Worm (Caenorhabditis elegans): ENCODE data around the gene ZC443.2.

- TF ChIP-seq ztf-23 (GFP tag; IDR thresholded peaks at IDR 0.05) (no peak), tab-1 (GFP tag; IDR thresholded peaks at IDR 0.05) (no peak), flt-1 (GFP tag; IDR thresholded peaks at IDR 0.05) (no peak), med-1 (GFP tag; optimal IDR thresholded peaks at IDR 0.05; ENCODE audit: insufficient read depth) (no peak), T22C8.4 (GFP tag; IDR thresholded peaks at IDR 0.05) (no peak)
Measured at ce11 chrV:12768946-12769345, 42.0 kb downstream of the ZC443.2 start, which contains the start of gene srt-43.

All from whole organism, midembryonic.